Worm (Caenorhabditis elegans) whole organism, L2 larva: ENCODE data around the gene clec-70.

Experiments
- C34F6.9 ChIP-seq: fragments of 150-350 bp; optimal IDR thresholded peaks from 2 replicates; lab custom pipeline; 2014; ENCODE audit warnings: missing biosample characterization, missing genetic modification characterization
- R02D3.7 ChIP-seq: fragments of 150-350 bp; optimal IDR thresholded peaks from 2 replicates; lab custom pipeline; 2014; ENCODE audit warnings: missing biosample characterization, missing genetic modification characterization
- Y55F3AM.14 ChIP-seq: fragments of 200-800 bp; sonication (Bioruptor generic); optimal IDR thresholded peaks from 2 replicates; lab custom pipeline; 2018; ENCODE audit warnings: mild to moderate bottlenecking, missing genetic modification characterization, missing compliant biosample characterization
- aly-2 ChIP-seq: fragments of 150-350 bp; optimal IDR thresholded peaks from 2 replicates; lab custom pipeline; 2014; ENCODE audit warnings: missing biosample characterization, missing genetic modification characterization
- ama-1 ChIP-seq: fragments of 150-350 bp; optimal IDR thresholded peaks from 2 replicates; lab custom pipeline; 2018; ENCODE audit warnings: inconsistent platforms
- blmp-1 ChIP-seq: sonication (generic microtip); optimal IDR thresholded peaks from 2 replicates; lab custom pipeline; 2017; ENCODE audit warnings: missing genetic modification characterization, mild to moderate bottlenecking, missing compliant biosample characterization, antibody characterized with exemption, moderate library complexity; ENCODE audit not compliant: insufficient read depth
- ceh-16 ChIP-seq: fragments of 150-350 bp; optimal IDR thresholded peaks from 2 replicates; lab custom pipeline; 2014; ENCODE audit warnings: missing biosample characterization, missing genetic modification characterization
- ceh-82 ChIP-seq: fragments of 150-350 bp; optimal IDR thresholded peaks from 2 replicates; lab custom pipeline; 2014; ENCODE audit warnings: missing biosample characterization, missing genetic modification characterization
- egl-27 ChIP-seq: sonication (generic microtip); optimal IDR thresholded peaks from 3 replicates; lab custom pipeline; 2017; ENCODE audit warnings: missing biosample characterization, missing genetic modification reagents, missing genetic modification characterization
- elt-3 ChIP-seq: sonication (generic microtip); optimal IDR thresholded peaks from 2 replicates; lab custom pipeline; 2017; ENCODE audit warnings: missing biosample characterization, missing genetic modification characterization
- lin-11 ChIP-seq: fragments of 150-350 bp; sonication (generic microtip); optimal IDR thresholded peaks from 2 replicates; lab custom pipeline; 2014; ENCODE audit warnings: missing biosample characterization, missing genetic modification characterization, inconsistent platforms, mixed read lengths
- lin-13 ChIP-seq: fragments of 150-350 bp; optimal IDR thresholded peaks from 2 replicates; lab custom pipeline; 2014; ENCODE audit warnings: missing biosample characterization, missing genetic modification reagents, missing genetic modification characterization
- lin-39 ChIP-seq: fragments of 150-350 bp; optimal IDR thresholded peaks from 2 replicates; lab custom pipeline; 2014; ENCODE audit warnings: missing biosample characterization, missing genetic modification reagents, missing genetic modification characterization
- mbf-1 ChIP-seq: sonication (generic microtip); optimal IDR thresholded peaks from 2 replicates; lab custom pipeline; 2017; ENCODE audit warnings: missing biosample characterization, missing genetic modification characterization
- mdl-1 ChIP-seq, 2 experiments: fragments of 150-350 bp in 1 of 2; sonication (generic microtip) in 1 of 2; optimal IDR thresholded peaks; 2 replicates each; lab custom pipeline; 2017; ENCODE audit warnings: missing biosample characterization in 2 of 2, missing genetic modification characterization in 2 of 2
- nhr-12 ChIP-seq: fragments of 150-350 bp; optimal IDR thresholded peaks from 2 replicates; lab custom pipeline; 2014; ENCODE audit warnings: missing biosample characterization, missing genetic modification characterization
- nhr-21 ChIP-seq: fragments of 150-350 bp; optimal IDR thresholded peaks from 2 replicates; lab custom pipeline; 2014; ENCODE audit warnings: missing biosample characterization, missing genetic modification characterization
- nhr-23 ChIP-seq: fragments of 150-350 bp; optimal IDR thresholded peaks from 2 replicates; lab custom pipeline; 2014; ENCODE audit warnings: missing biosample characterization, missing genetic modification reagents, missing genetic modification characterization
- nhr-25 ChIP-seq: fragments of 150-350 bp; sonication (generic microtip); optimal IDR thresholded peaks from 3 replicates; lab custom pipeline; 2014; ENCODE audit warnings: missing biosample characterization, missing genetic modification characterization
- nhr-6 ChIP-seq: fragments of 150-350 bp; optimal IDR thresholded peaks from 2 replicates; lab custom pipeline; 2014; ENCODE audit warnings: missing biosample characterization, missing genetic modification characterization
- nhr-77 ChIP-seq: fragments of 150-350 bp; optimal IDR thresholded peaks from 2 replicates; lab custom pipeline; 2014; ENCODE audit warnings: missing biosample characterization, missing genetic modification characterization
- snpc-4 ChIP-seq: fragments of 150-350 bp; optimal IDR thresholded peaks from 2 replicates; lab custom pipeline; 2014; ENCODE audit warnings: missing biosample characterization, missing genetic modification characterization
- unc-39 ChIP-seq: fragments of 150-350 bp; optimal IDR thresholded peaks from 2 replicates; lab custom pipeline; 2014; ENCODE audit warnings: missing biosample characterization, missing genetic modification characterization
- unc-55 ChIP-seq: fragments of 150-350 bp; sonication (generic microtip); optimal IDR thresholded peaks from 3 replicates; lab custom pipeline; 2014; ENCODE audit warnings: missing biosample characterization, missing genetic modification reagents, missing genetic modification characterization
- ztf-1 ChIP-seq: fragments of 200-800 bp; sonication (Bioruptor generic); conservative IDR thresholded peaks from 2 replicates; pipeline ENCODE4 v1.3.6; 2022; ENCODE audit warnings: missing genetic modification characterization, missing compliant biosample characterization
- ztf-11 ChIP-seq: sonication (generic microtip); optimal IDR thresholded peaks from 2 replicates; lab custom pipeline; 2017; ENCODE audit warnings: missing biosample characterization, missing genetic modification characterization
- ztf-4 ChIP-seq: fragments of 150-350 bp; optimal IDR thresholded peaks from 2 replicates; lab custom pipeline; 2014; ENCODE audit warnings: missing biosample characterization, missing genetic modification characterization

The clec-70 gene

DNA sequence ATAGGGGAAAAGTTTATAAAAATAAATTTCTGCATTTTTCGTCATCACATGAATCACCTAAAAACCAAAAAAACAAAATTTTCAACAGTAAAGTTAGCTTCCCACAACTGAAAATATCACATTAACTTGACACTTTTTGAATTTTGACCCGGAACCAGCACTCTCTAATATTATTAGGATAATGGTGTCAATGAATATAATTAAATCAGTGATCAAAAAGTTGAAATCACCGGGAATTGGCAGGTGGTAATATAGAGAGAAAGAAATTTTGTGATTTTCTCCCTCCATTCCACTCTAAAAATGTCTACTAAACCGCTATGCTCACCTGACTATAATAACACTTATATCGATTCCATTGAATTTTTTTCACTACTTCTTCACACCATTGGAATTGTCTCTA is 47.0 kb downstream of the clec-70 start, which contains the start of gene srh-222:
TSS of gene srh-222 (plus strand) at position 301 of the 400 bp plus-strand sequence.
- TF ChIP-seq lin-39 (tag; lab: Kevin White, UChicago) (no peak), nhr-12 (tag; lab: Kevin White, UChicago) (no peak), ztf-4 (no peak), egl-27 (tag; lab: Kevin White, UChicago) (no peak), ztf-11 (tag; lab: Kevin White, UChicago) (no peak), R02D3.7 (tag; lab: Kevin White, UChicago) (no peak), ztf-1 (GFP tag; lab: Robert Waterston, UW) (no peak), mdl-1 (tag; optimal IDR thresholded peaks at IDR 0.05; lab: Kevin White, UChicago) (no peak), ama-1 (no peak), unc-55 (no peak), nhr-23 (tag; lab: Kevin White, UChicago) (no peak), nhr-77 (tag; lab: Kevin White, UChicago) (no peak), lin-13 (GFP tag; lab: Kevin White, UChicago) (no peak), nhr-6 (tag; lab: Kevin White, UChicago) (no peak), aly-2 (tag; lab: Kevin White, UChicago) (no peak), unc-39 (no peak)

- TF ChIP-seq blmp-1 (tag; lab: Kevin White, UChicago) (no peak), ceh-16 (tag; lab: Kevin White, UChicago) (no peak), nhr-25 (no peak), snpc-4 (tag; lab: Kevin White, UChicago) (no peak), mbf-1 (no peak), Y55F3AM.14 (GFP tag; lab: Kevin White, UChicago) (no peak), nhr-23 (tag; lab: Kevin White, UChicago) (no peak), nhr-21 (tag; lab: Kevin White, UChicago) (no peak), elt-3 (tag; lab: Kevin White, UChicago) (no peak), C34F6.9 (no peak), lin-11 (tag; lab: Kevin White, UChicago) (no peak), ceh-82 (tag; lab: Kevin White, UChicago) (no peak)
Measured at ce11 chrIV:3981601-3982000, 49.1 kb downstream of the clec-70 start, which contains the start of gene srh-223. srh-223 (plus strand) TSS chrIV:3981901.
